Fruit fly (Drosophila melanogaster) whole organism, wandering third instar larva: ENCODE measurements around the gene Vps13D.

Experiments used
- Hnf4 ChIP-seq: fragments of 200-800 bp; sonication (Bioruptor generic); optimal IDR thresholded peaks from 2 replicates; lab custom pipeline; 2016; ENCODE audit warnings: missing biosample characterization, mild to moderate bottlenecking, missing genetic modification characterization
- Hr78 ChIP-seq: fragments of >200 bp; optimal IDR thresholded peaks from 2 replicates; lab custom pipeline; 2017; ENCODE audit warnings: missing biosample characterization, missing genetic modification characterization
- Jra ChIP-seq: sonication (Bioruptor generic); optimal IDR thresholded peaks from 2 replicates; lab custom pipeline; 2016; ENCODE audit warnings: missing biosample characterization, missing genetic modification characterization
- Mio ChIP-seq: sonication (Bioruptor generic); optimal IDR thresholded peaks from 2 replicates; lab custom pipeline; 2016; ENCODE audit warnings: missing biosample characterization, missing genetic modification characterization
- Vsx2 ChIP-seq: fragments of 200-300, 225-300 bp; sonication (Bioruptor generic); optimal IDR thresholded peaks from 2 replicates; lab custom pipeline; 2018; ENCODE audit warnings: missing biosample characterization, missing genetic modification characterization; ENCODE audit not compliant: partially characterized antibody
- br ChIP-seq: fragments of 200-800 bp; sonication (Bioruptor generic); optimal IDR thresholded peaks from 2 replicates; lab custom pipeline; 2016; ENCODE audit warnings: missing biosample characterization, missing genetic modification characterization
- h ChIP-seq: fragments of 200-800 bp; sonication (Bioruptor generic); optimal IDR thresholded peaks from 3 replicates; lab custom pipeline; 2016; ENCODE audit warnings: missing biosample characterization, mild to moderate bottlenecking, missing genetic modification characterization
- psq ChIP-seq: fragments of 200-800 bp; sonication (Bioruptor generic); optimal IDR thresholded peaks from 3 replicates; lab custom pipeline; 2017; ENCODE audit warnings: missing biosample characterization, mild to moderate bottlenecking, missing genetic modification characterization, moderate library complexity
- sage ChIP-seq: fragments of 200-800 bp; sonication (Bioruptor generic); optimal IDR thresholded peaks from 2 replicates; lab custom pipeline; 2016; ENCODE audit warnings: missing biosample characterization, mild to moderate bottlenecking, missing genetic modification characterization

DNA sequence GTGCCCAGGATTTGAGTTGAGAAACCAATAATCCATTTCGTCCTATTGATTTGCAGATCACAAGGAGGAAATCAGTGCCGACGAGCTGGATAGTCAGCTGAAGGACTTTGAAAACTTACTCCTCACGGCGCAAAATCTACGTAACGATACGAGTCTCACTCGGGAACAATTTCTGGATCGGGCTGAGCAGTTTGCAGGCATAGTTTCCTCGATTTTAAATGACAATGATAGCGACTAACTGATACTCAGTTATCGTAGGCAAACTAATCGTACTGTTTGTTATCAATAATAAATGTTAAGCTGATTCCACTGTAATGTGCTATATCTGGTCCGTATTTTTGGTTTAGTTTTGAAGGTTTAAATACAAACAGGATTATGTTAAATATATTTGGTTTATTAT is 8.6 kb upstream of the Vps13D start:
- TF ChIP-seq psq (GFP tag; lab: Kevin White, UChicago) (no peak), Vsx2 (GFP tag; lab: Kevin White, UChicago) (no peak), sage (GFP tag; lab: Kevin White, UChicago) (no peak), Mio (GFP tag; lab: Kevin White, UChicago) (no peak), Hnf4 (GFP tag; lab: Kevin White, UChicago) (no peak), h (GFP tag; lab: Kevin White, UChicago) (no peak), Hr78 (no peak), Jra (GFP tag; lab: Kevin White, UChicago) (no peak), br (GFP tag; lab: Kevin White, UChicago) (no peak)
